Worm (Caenorhabditis elegans) whole organism, L3 larva: ENCODE measurements around the gene srsx-34.

ENCODE experiments used
- elt-2 ChIP-seq: sonication (generic microtip); optimal IDR thresholded peaks from 2 replicates; lab custom pipeline; 2016; ENCODE audit warnings: missing genetic modification reagents, mild to moderate bottlenecking, missing genetic modification characterization, missing compliant biosample characterization
- lin-15B ChIP-seq: fragments of 150-350 bp; optimal IDR thresholded peaks from 2 replicates; lab custom pipeline; 2014; ENCODE audit warnings: missing biosample characterization, missing genetic modification characterization
- lsy-12 ChIP-seq: sonication (generic microtip); optimal IDR thresholded peaks from 2 replicates; lab custom pipeline; 2016; ENCODE audit warnings: mild to moderate bottlenecking, missing genetic modification characterization, missing compliant biosample characterization
- nfya-1 ChIP-seq: sonication (generic microtip); optimal IDR thresholded peaks from 2 replicates; lab custom pipeline; 2017; ENCODE audit warnings: missing genetic modification characterization, mild to moderate bottlenecking, missing compliant biosample characterization, antibody characterized with exemption, moderate library complexity; ENCODE audit not compliant: insufficient read depth
- tbx-2 ChIP-seq: sonication (generic microtip); optimal IDR thresholded peaks from 2 replicates; lab custom pipeline; 2016; ENCODE audit warnings: mild to moderate bottlenecking, missing genetic modification characterization, missing compliant biosample characterization

DNA sequence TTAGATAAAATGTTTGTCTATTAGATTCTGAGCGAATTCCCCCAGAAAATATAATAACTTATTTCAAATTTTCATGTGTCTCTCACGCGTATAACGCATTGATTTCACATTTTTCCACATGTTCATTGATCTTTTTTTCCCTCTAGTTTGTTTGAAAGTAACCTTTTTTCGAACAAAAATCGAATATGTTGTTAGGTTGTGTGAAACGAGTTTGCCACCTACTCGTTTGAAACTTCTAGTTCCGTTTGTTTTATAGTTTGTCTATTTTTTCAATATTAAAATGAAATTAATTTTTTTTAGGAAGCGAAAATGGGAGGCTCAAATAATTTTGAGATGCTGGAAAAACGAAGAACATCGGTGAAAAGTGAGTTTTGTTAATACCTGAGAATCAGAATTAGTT lies 5.5 kb upstream of the srsx-34 start, which contains the start of gene C25E10.5:
- TF ChIP-seq tbx-2 (tag; lab: Kevin White, UChicago), result no peak
- TF ChIP-seq lin-15B, result no peak
- no peak for TF ChIP-seq elt-2 (tag; lab: Kevin White, UChicago)
- TF ChIP-seq nfya-1 (tag; lab: Kevin White, UChicago), result no peak
- no peak for TF ChIP-seq lsy-12 (tag; lab: Kevin White, UChicago)
